Worm (Caenorhabditis elegans): ENCODE measurements around the gene Y97E10AR.8.

- TF ChIP-seq ZK546.5 (tag; optimal IDR thresholded peaks at IDR 0.05) (no peak), nhr-25 (tag; optimal IDR thresholded peaks at IDR 0.05) (no peak), nhr-10 (tag; optimal IDR thresholded peaks at IDR 0.05) (no peak), ama-1 (optimal IDR thresholded peaks at IDR 0.05) (no peak), nhr-11 (tag; optimal IDR thresholded peaks at IDR 0.05) (no peak), blmp-1 (tag; optimal IDR thresholded peaks at IDR 0.05; ENCODE audit: insufficient read depth) (no peak), ceh-82 (tag; optimal IDR thresholded peaks at IDR 0.05) (no peak), sma-9 (GFP tag; optimal IDR thresholded peaks at IDR 0.05) (no peak), sma-9 (tag; optimal IDR thresholded peaks at IDR 0.05) (no peak)
Measured at ce11 chrV:8050059-8050677, 45.1 kb downstream of the Y97E10AR.8 start.
